Worm (Caenorhabditis elegans) whole organism, early embryonic: Measurements from ENCODE around the gene bus-12.
A peak's percentile ranks its signal among the peaks of the same experiment; 100 is the strongest.

ENCODE experiments used
- B0310.2 ChIP-seq: sonication (generic microtip); optimal IDR thresholded peaks from 2 replicates; lab custom pipeline; 2016; ENCODE audit warnings: mild to moderate bottlenecking, missing genetic modification characterization, missing compliant biosample characterization
- F13C5.2 ChIP-seq: sonication (generic microtip); optimal IDR thresholded peaks from 2 replicates; lab custom pipeline; 2017; ENCODE audit warnings: mild to moderate bottlenecking, missing genetic modification characterization, inconsistent platforms, missing compliant biosample characterization
- aly-1 ChIP-seq: sonication (generic microtip); optimal IDR thresholded peaks from 2 replicates; lab custom pipeline; 2016; ENCODE audit warnings: missing genetic modification characterization, missing compliant biosample characterization
- ama-1 ChIP-seq: fragments of 150-350 bp; optimal IDR thresholded peaks from 2 replicates; lab custom pipeline; 2014
- ceh-13 ChIP-seq: fragments of 200-800 bp; sonication (Bioruptor generic); optimal IDR thresholded peaks from 2 replicates; lab custom pipeline; 2018; ENCODE audit warnings: mild to moderate bottlenecking, missing genetic modification characterization, missing compliant biosample characterization
- ceh-36 ChIP-seq: sonication (generic microtip); optimal IDR thresholded peaks from 2 replicates; lab custom pipeline; 2016; ENCODE audit warnings: missing genetic modification characterization, inconsistent platforms, missing compliant biosample characterization
- ets-7 ChIP-seq: sonication (generic microtip); optimal IDR thresholded peaks from 2 replicates; lab custom pipeline; 2016; ENCODE audit warnings: missing genotype, missing genetic modification characterization, missing compliant biosample characterization
- flt-1 ChIP-seq: fragments of 200-800 bp; sonication (Bioruptor generic); IDR thresholded peaks from 2 replicates; pipeline ENCODE4 v1.3.6; 2022; ENCODE audit warnings: missing genetic modification characterization, missing compliant biosample characterization
- hmbx-1 ChIP-seq: sonication (generic microtip); optimal IDR thresholded peaks from 2 replicates; lab custom pipeline; 2016; ENCODE audit warnings: mild to moderate bottlenecking, missing genetic modification characterization, missing compliant biosample characterization
- hmg-4 ChIP-seq: fragments of 200-800 bp; sonication (Bioruptor generic); optimal IDR thresholded peaks from 2 replicates; lab custom pipeline; 2018; ENCODE audit warnings: mild to moderate bottlenecking, missing genetic modification characterization, missing compliant biosample characterization
- hnd-1 ChIP-seq: sonication (generic microtip); optimal IDR thresholded peaks from 2 replicates; lab custom pipeline; 2016; ENCODE audit warnings: missing genetic modification characterization, missing compliant biosample characterization
- pes-1 ChIP-seq: fragments of 200-800 bp; sonication (Bioruptor generic); IDR thresholded peaks from 2 replicates; pipeline ENCODE4 v1.3.6; 2022; ENCODE audit warnings: missing genetic modification reagents, missing genetic modification characterization, missing compliant biosample characterization
- scrt-1 ChIP-seq: fragments of 200-800 bp; sonication (Bioruptor generic); IDR thresholded peaks from 2 replicates; pipeline ENCODE4 v1.3.6; 2022; ENCODE audit warnings: missing genetic modification characterization, missing compliant biosample characterization
- sea-1 ChIP-seq: fragments of 200-800 bp; sonication (Bioruptor generic); conservative IDR thresholded peaks from 2 replicates; pipeline ENCODE4 v1.3.6; 2022; ENCODE audit warnings: missing genetic modification characterization, missing compliant biosample characterization
- tbx-11 ChIP-seq: fragments of 200-800 bp; sonication (Bioruptor generic); IDR thresholded peaks from 2 replicates; pipeline ENCODE4 v1.3.6; 2022; ENCODE audit warnings: missing genetic modification characterization, missing compliant biosample characterization
- tbx-37 ChIP-seq: fragments of 200-800 bp; sonication (Bioruptor generic); conservative IDR thresholded peaks from 2 replicates; pipeline ENCODE4 v1.3.6; 2022; ENCODE audit warnings: missing genetic modification reagents, missing genetic modification characterization, missing compliant biosample characterization
- tra-4 ChIP-seq: sonication (generic microtip); optimal IDR thresholded peaks from 2 replicates; lab custom pipeline; 2017; ENCODE audit warnings: missing genetic modification characterization, missing compliant biosample characterization

bus-12 gene

DNA sequence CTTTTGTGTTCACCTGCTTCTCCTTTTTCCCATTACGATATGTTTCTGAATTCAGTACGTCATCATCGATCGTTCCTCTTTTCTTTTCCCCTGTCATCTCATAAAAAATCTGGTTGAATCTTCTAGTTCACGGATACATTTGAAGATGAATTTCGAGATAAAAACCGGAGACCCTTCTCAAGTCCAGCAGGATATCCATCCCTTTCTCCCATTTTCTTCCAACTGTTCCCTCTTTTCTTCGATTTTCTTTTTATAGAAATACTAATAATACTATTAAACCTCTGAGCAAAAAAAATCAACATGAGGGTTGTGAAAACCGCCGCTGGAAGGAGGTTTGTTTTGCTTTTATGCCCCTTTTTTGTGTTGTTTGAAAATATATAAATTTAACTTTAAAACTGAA, at the start of gene bus-12:
TSS of gene bus-12 (plus strand) at position 301 of the 400 bp plus-strand sequence.
- no peak for TF ChIP-seq scrt-1
- TF ChIP-seq pes-1 (GFP tag; lab: Robert Waterston, UW), result no peak
- no peak for TF ChIP-seq ama-1
- TF ChIP-seq ets-7 (tag; lab: Kevin White, UChicago), result no peak
- no peak for TF ChIP-seq sea-1 (GFP tag; lab: Robert Waterston, UW)

DNA sequence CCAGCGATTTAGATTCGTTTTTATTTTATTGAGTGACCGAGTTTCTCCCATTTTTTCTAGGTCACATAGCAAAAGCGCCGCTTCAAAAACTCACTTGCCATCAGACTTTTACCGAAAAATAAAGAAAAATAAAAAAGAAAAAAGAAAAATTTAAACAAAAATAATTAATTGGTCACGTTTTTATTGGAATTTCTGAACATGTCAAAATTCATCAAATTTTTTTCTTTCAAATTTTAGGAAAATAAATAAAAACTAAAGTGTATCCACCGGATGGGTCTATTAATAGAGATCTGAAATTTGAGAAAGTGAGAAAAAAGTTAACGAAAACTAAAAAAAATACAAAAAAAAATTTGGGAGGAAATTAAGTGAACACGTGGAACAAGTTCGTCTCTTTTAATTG, 46.4 kb upstream of the bus-12 start, which contains the start of gene C48D1.9:
TSS of gene C48D1.9 (minus strand) at position 101 of the 400 bp plus-strand sequence.
- TF ChIP-seq tbx-37 (GFP tag; lab: Robert Waterston, UW) (no peak), ama-1 (no peak), F13C5.2 (tag; lab: Kevin White, UChicago) (no peak), hmg-4 (GFP tag; lab: Kevin White, UChicago) (no peak)

DNA sequence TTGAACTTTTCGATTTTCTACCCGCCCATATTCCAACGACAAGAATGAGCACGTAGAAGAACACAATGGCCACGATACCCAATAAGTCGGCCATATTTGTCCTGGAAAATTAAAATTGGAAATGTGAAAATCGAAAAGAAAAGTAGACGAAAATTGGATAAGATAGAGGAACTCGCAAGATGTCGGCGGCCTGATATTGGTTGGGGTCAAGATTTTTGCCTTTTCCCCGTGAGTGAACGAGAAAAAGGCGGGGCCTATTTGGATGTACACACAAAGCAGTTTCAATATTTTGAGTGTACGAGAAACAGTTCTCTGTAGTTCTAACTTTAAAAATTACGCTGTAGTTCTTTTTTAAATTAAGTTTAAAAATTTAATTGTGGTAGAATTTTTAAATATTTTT, 41.5 kb upstream of the bus-12 start, which contains the start of gene cho-1:
TSS of gene cho-1 (minus strand) at position 101 of the 400 bp plus-strand sequence.
- no peak for TF ChIP-seq ceh-36 (tag; lab: Kevin White, UChicago)
- no peak for TF ChIP-seq scrt-1
- no peak for TF ChIP-seq hmbx-1 (tag; lab: Kevin White, UChicago)
- no peak for TF ChIP-seq B0310.2 (tag; lab: Kevin White, UChicago)
- TF ChIP-seq tbx-37 (GFP tag; lab: Robert Waterston, UW), result no peak
- no peak for TF ChIP-seq ceh-13 (GFP tag; lab: Kevin White, UChicago)
- no peak for TF ChIP-seq flt-1
- no peak for TF ChIP-seq pes-1 (GFP tag; lab: Robert Waterston, UW)
- no peak for TF ChIP-seq F13C5.2 (tag; lab: Kevin White, UChicago)
- TF ChIP-seq hnd-1 (tag; lab: Kevin White, UChicago), result no peak
- TF ChIP-seq ets-7 (tag; lab: Kevin White, UChicago), result no peak
- TF ChIP-seq ama-1, result no peak

DNA sequence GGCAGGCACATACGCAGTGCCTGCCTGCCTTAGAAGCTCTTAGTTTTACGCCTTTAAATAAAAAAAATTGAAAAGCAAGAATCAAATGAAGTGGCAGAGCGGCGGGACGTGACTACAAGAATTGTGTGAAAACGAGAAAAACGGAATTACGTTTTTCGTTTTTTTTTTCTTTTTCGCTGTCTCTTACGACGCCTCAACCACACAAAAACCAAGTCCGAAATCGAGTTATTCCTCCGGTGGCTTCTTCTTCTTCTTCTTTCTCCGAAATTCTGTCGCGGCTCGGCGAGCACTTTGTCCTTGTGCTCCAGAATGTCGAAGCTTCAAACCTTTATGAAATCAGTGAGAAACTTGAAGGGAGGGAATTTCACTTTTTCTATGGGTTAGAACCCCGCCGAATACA, 35.4 kb upstream of the bus-12 start:
- TF ChIP-seq pes-1 (GFP tag; lab: Robert Waterston, UW) (no peak), ceh-13 (GFP tag; lab: Kevin White, UChicago) (no peak), ama-1 (no peak), scrt-1 (no peak), tbx-11 (GFP tag; lab: Robert Waterston, UW) (no peak), ceh-36 (tag; lab: Kevin White, UChicago) (no peak), hmg-4 (GFP tag; lab: Kevin White, UChicago) (no peak), tra-4 (tag; lab: Kevin White, UChicago) (no peak), B0310.2 (tag; lab: Kevin White, UChicago) (no peak), hnd-1 (tag; lab: Kevin White, UChicago) (no peak), flt-1 (no peak), hmbx-1 (tag; lab: Kevin White, UChicago) (no peak), sea-1 (GFP tag; lab: Robert Waterston, UW) (no peak), F13C5.2 (tag; lab: Kevin White, UChicago) (no peak), tbx-37 (GFP tag; lab: Robert Waterston, UW) (no peak), ets-7 (tag; lab: Kevin White, UChicago) (no peak), aly-1 (tag; lab: Kevin White, UChicago) (no peak)

DNA sequence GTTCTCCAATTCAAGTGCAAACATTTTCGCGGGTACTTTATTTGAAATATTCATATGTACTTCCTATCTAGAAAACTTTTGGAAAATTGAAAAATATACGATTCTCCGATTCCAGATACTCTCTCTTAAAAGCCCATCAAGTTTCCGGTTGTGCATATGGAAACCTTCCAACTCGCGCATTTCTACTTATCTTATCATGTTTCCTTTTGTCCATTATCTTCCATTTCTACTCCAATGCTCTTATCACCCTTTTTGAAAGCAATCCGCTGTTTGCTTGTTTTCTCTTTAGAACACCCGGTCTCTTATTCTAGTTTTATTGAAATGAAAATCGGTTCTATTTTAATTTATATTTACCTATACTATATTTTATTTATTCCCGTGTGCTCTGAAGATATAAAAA, 34.3 kb upstream of the bus-12 start, which contains the start of gene C48D1.5:
TSS of gene C48D1.5 (plus strand) at position 301 of the 400 bp plus-strand sequence.
- TF ChIP-seq ceh-13 (GFP tag; lab: Kevin White, UChicago), result no peak
- TF ChIP-seq hmbx-1 (tag; lab: Kevin White, UChicago), result no peak
- no peak for TF ChIP-seq flt-1
- no peak for TF ChIP-seq aly-1 (tag; lab: Kevin White, UChicago)
- no peak for TF ChIP-seq ama-1
- TF ChIP-seq sea-1 (GFP tag; lab: Robert Waterston, UW), result no peak
- TF ChIP-seq F13C5.2 (tag; lab: Kevin White, UChicago), result no peak
- no peak for TF ChIP-seq tra-4 (tag; lab: Kevin White, UChicago)
- no peak for TF ChIP-seq ets-7 (tag; lab: Kevin White, UChicago)
- no peak for TF ChIP-seq B0310.2 (tag; lab: Kevin White, UChicago)
- TF ChIP-seq hnd-1 (tag; lab: Kevin White, UChicago), result no peak
- TF ChIP-seq tbx-37 (GFP tag; lab: Robert Waterston, UW), result no peak
- TF ChIP-seq ceh-36 (tag; lab: Kevin White, UChicago), result no peak
- no peak for TF ChIP-seq pes-1 (GFP tag; lab: Robert Waterston, UW)
- TF ChIP-seq scrt-1, result no peak

DNA sequence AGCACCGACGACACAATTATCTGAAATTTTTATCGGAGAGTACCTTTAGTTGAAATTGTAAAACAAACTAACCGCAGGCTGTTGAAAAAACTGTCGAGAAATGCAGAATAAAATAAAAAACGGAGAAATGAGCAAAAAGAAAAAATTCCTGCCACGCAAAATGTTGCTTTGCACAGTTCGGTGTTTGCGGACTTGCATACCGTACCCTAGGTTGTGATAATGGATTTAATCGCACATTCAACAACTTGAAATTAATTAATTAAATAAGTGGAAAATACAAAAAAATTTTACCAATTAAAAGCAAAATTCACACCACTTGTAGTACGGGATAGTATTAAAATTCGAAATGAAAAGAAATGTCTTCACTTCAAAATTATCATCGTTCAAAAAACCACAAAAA, 24.6 kb upstream of the bus-12 start:
- TF ChIP-seq F13C5.2 (tag; lab: Kevin White, UChicago) (peak; percentile 43), aly-1 (tag; lab: Kevin White, UChicago) (no peak)

DNA sequence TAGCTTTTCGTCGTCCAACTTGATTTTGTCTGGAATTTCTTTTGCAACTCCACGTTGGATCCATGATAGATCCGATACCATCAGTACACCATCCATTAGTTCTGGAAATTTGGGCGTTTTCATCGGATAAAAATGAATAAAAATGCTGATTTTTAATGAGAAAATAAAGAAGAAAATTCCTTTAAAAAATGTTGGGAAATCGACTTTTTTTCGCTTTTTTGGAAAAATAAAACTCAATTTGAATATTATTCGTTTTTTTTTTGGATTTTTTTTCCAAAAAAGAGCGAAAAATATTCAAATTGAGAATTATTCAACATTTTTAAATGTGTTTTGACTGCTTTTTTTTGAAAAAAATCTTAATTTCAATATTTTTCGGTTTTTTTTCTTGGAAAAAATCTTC, 19.5 kb upstream of the bus-12 start, which contains the start of gene pwp-1:
TSS of gene pwp-1 (minus strand) at position 101 of the 400 bp plus-strand sequence.
- TF ChIP-seq tra-4 (tag; lab: Kevin White, UChicago) (no peak), ets-7 (tag; lab: Kevin White, UChicago) (no peak), tbx-11 (GFP tag; lab: Robert Waterston, UW) (no peak), pes-1 (GFP tag; lab: Robert Waterston, UW) (no peak), aly-1 (tag; lab: Kevin White, UChicago) (no peak), hmg-4 (GFP tag; lab: Kevin White, UChicago) (no peak), scrt-1 (no peak), hnd-1 (tag; lab: Kevin White, UChicago) (no peak), tbx-37 (GFP tag; lab: Robert Waterston, UW) (no peak), ceh-13 (GFP tag; lab: Kevin White, UChicago) (no peak), B0310.2 (tag; lab: Kevin White, UChicago) (no peak), ceh-36 (tag; lab: Kevin White, UChicago) (no peak), flt-1 (no peak), ama-1 (no peak), sea-1 (GFP tag; lab: Robert Waterston, UW) (no peak), F13C5.2 (tag; lab: Kevin White, UChicago) (no peak), hmbx-1 (tag; lab: Kevin White, UChicago) (no peak)
